Worm (Caenorhabditis elegans) whole organism, L3 larva: Measurements from ENCODE around the gene M117.6.

Experiments
- egl-5 ChIP-seq: fragments of 150-350 bp; optimal IDR thresholded peaks from 2 replicates; lab custom pipeline; 2017; ENCODE audit warnings: missing biosample characterization, missing genetic modification reagents, missing genetic modification characterization, inconsistent platforms
- hmg-11 ChIP-seq: sonication (generic microtip); optimal IDR thresholded peaks from 2 replicates; lab custom pipeline; 2016; ENCODE audit warnings: missing genetic modification characterization, missing compliant biosample characterization
- lsy-12 ChIP-seq: sonication (generic microtip); optimal IDR thresholded peaks from 2 replicates; lab custom pipeline; 2016; ENCODE audit warnings: mild to moderate bottlenecking, missing genetic modification characterization, missing compliant biosample characterization
- mdl-1 ChIP-seq: fragments of 150-350 bp; optimal IDR thresholded peaks from 2 replicates; lab custom pipeline; 2014; ENCODE audit warnings: missing biosample characterization, missing genetic modification characterization
- mml-1 ChIP-seq: fragments of 150-350 bp; sonication (generic microtip); optimal IDR thresholded peaks from 3 replicates; lab custom pipeline; 2014; ENCODE audit warnings: missing biosample characterization, missing genetic modification characterization
- sea-2 ChIP-seq: fragments of 150-350 bp; sonication (generic microtip); optimal IDR thresholded peaks from 4 replicates; lab custom pipeline; 2014; ENCODE audit warnings: missing biosample characterization, missing genetic modification reagents, missing genetic modification characterization

The M117.6 gene

DNA sequence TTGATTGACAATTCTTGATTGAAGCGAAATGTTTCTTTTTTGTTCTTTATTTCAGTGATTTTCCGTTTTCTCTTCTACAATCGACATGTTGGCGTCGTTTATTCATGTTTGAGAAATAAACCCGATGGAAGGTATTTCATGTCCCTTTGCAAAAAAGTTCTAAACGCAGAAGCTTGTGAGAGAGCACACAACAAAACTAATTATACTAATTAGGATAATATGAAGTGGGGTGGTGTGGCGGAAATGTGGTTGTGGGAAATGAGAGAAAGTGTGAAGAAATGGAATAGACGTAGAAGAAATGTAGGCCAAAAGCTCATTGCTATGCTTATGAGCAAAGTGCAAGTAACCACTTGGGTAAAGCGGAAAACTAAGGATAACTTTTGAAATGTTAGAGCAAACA lies 45.1 kb downstream of the M117.6 start:
- TF ChIP-seq mdl-1 (tag; lab: Kevin White, UChicago) = no peak
- no peak for TF ChIP-seq mml-1 (tag; lab: Kevin White, UChicago)
- no peak for TF ChIP-seq sea-2
- no peak for TF ChIP-seq hmg-11 (tag; lab: Kevin White, UChicago)

DNA sequence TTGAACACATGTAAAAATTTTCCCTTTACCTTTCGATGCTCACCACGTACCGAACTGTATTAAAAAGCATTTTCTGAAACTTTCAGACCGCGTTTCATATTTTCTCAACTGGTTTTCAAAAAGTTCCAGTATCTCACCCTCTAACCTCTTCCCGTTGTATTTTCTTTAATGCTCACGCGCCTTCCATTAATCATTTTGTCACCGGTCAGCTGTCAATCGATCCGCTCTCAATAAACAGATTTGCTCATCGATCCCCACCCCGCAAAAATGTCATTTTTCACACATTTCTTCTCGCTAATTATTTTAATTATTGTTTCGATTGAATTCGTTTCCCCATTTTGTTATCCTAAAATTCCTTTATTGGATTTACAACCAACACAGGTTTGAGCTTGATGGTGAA lies 48.9 kb downstream of the M117.6 start, which contains the start of gene lpr-2:
lpr-2 (plus strand) TSS at position 189 of the 400 bp plus-strand sequence.
- TF ChIP-seq lsy-12 = no peak
- TF ChIP-seq egl-5 (tag; lab: Kevin White, UChicago) = no peak
